Worm (Caenorhabditis elegans) whole organism, late embryonic: ENCODE results near the gene amdh-1.

Experiments used
- C38D4.7 ChIP-seq: fragments of 200-800 bp; sonication (Bioruptor generic); optimal IDR thresholded peaks from 2 replicates; lab custom pipeline; 2018; ENCODE audit warnings: mild to moderate bottlenecking, missing genetic modification characterization, moderate library complexity, missing compliant biosample characterization
- K09A11.1 ChIP-seq: sonication (generic microtip); optimal IDR thresholded peaks from 2 replicates; lab custom pipeline; 2017; ENCODE audit warnings: antibody characterized with exemption, mild to moderate bottlenecking, missing genetic modification characterization, missing compliant biosample characterization; ENCODE audit not compliant: insufficient read depth
- T23F11.4 ChIP-seq: fragments of 200-800 bp; sonication (Bioruptor generic); optimal IDR thresholded peaks from 2 replicates; lab custom pipeline; 2018; ENCODE audit warnings: mild to moderate bottlenecking, missing genetic modification characterization, missing compliant biosample characterization
- ceh-18 ChIP-seq: sonication (generic microtip); optimal IDR thresholded peaks from 2 replicates; lab custom pipeline; 2016; ENCODE audit warnings: missing genetic modification characterization, missing compliant biosample characterization
- ceh-19 ChIP-seq: fragments of 200-800 bp; sonication (Bioruptor generic); optimal IDR thresholded peaks from 2 replicates; lab custom pipeline; 2018; ENCODE audit warnings: mild to moderate bottlenecking, missing genetic modification characterization, missing compliant biosample characterization
- ceh-2 ChIP-seq: sonication (generic microtip); optimal IDR thresholded peaks from 2 replicates; lab custom pipeline; 2016; ENCODE audit warnings: missing genotype, missing genetic modification characterization, missing compliant biosample characterization
- ceh-22 ChIP-seq: sonication (generic microtip); optimal IDR thresholded peaks from 2 replicates; lab custom pipeline; 2017; ENCODE audit warnings: missing biosample characterization, missing genetic modification characterization
- ceh-31 ChIP-seq: sonication (generic microtip); optimal IDR thresholded peaks from 2 replicates; lab custom pipeline; 2016; ENCODE audit warnings: missing genetic modification characterization, missing compliant biosample characterization
- ceh-34 ChIP-seq: sonication (generic microtip); optimal IDR thresholded peaks from 2 replicates; lab custom pipeline; 2016; ENCODE audit warnings: mild to moderate bottlenecking, missing genetic modification characterization, missing compliant biosample characterization
- ceh-48 ChIP-seq: sonication (generic microtip); optimal IDR thresholded peaks from 2 replicates; lab custom pipeline; 2016; ENCODE audit warnings: missing genetic modification characterization, inconsistent platforms, missing compliant biosample characterization
- ceh-6 ChIP-seq: fragments of 200-800 bp; sonication (Bioruptor generic); optimal IDR thresholded peaks from 2 replicates; lab custom pipeline; 2018; ENCODE audit warnings: mild to moderate bottlenecking, missing genetic modification characterization, missing compliant biosample characterization
- che-1 ChIP-seq: sonication (generic microtip); optimal IDR thresholded peaks from 2 replicates; lab custom pipeline; 2016; ENCODE audit warnings: mild to moderate bottlenecking, missing genetic modification characterization, missing compliant biosample characterization
- dmd-4 ChIP-seq: sonication (generic microtip); optimal IDR thresholded peaks from 2 replicates; lab custom pipeline; 2016; ENCODE audit warnings: borderline replicate concordance, missing genetic modification characterization, missing compliant biosample characterization
- dve-1 ChIP-seq: sonication (generic microtip); optimal IDR thresholded peaks from 2 replicates; lab custom pipeline; 2017; ENCODE audit warnings: antibody characterized with exemption, mild to moderate bottlenecking, missing genetic modification characterization, missing compliant biosample characterization
- elt-2 ChIP-seq: sonication (generic microtip); optimal IDR thresholded peaks from 2 replicates; lab custom pipeline; 2016; ENCODE audit warnings: missing genetic modification reagents, missing genetic modification characterization, missing compliant biosample characterization
- elt-4 ChIP-seq: sonication (generic microtip); optimal IDR thresholded peaks from 2 replicates; lab custom pipeline; 2016; ENCODE audit warnings: missing genetic modification characterization, missing compliant biosample characterization
- ets-4 ChIP-seq: sonication (generic microtip); optimal IDR thresholded peaks from 2 replicates; lab custom pipeline; 2016; ENCODE audit warnings: missing genetic modification characterization, missing compliant biosample characterization
- fax-1 ChIP-seq: sonication (generic microtip); optimal IDR thresholded peaks from 2 replicates; lab custom pipeline; 2016; ENCODE audit warnings: missing genotype, missing genetic modification characterization, missing compliant biosample characterization
- fkh-10 ChIP-seq: fragments of 150-350 bp; optimal IDR thresholded peaks from 2 replicates; lab custom pipeline; 2014; ENCODE audit warnings: missing biosample characterization, missing genetic modification reagents, missing genetic modification characterization
- fkh-6 ChIP-seq: sonication (generic microtip); optimal IDR thresholded peaks from 2 replicates; lab custom pipeline; 2016; ENCODE audit warnings: missing genetic modification characterization, missing compliant biosample characterization
- hlh-13 ChIP-seq: fragments of 200-800 bp; sonication (Bioruptor generic); optimal IDR thresholded peaks from 2 replicates; lab custom pipeline; 2018; ENCODE audit warnings: mild to moderate bottlenecking, missing genetic modification characterization, missing compliant biosample characterization
- hlh-15 ChIP-seq: sonication (generic microtip); optimal IDR thresholded peaks from 2 replicates; lab custom pipeline; 2016; ENCODE audit warnings: missing genetic modification characterization, missing compliant biosample characterization
- hlh-30 ChIP-seq: sonication (generic microtip); optimal IDR thresholded peaks from 2 replicates; lab custom pipeline; 2017; ENCODE audit warnings: antibody characterized with exemption, missing genetic modification characterization, missing compliant biosample characterization; ENCODE audit not compliant: insufficient read depth
- hlh-8 ChIP-seq: sonication (generic microtip); optimal IDR thresholded peaks from 2 replicates; lab custom pipeline; 2016; ENCODE audit warnings: missing genotype, missing genetic modification characterization, missing compliant biosample characterization
- lin-11 ChIP-seq: fragments of 200-800 bp; sonication (Bioruptor generic); optimal IDR thresholded peaks from 2 replicates; lab custom pipeline; 2018; ENCODE audit warnings: mild to moderate bottlenecking, missing genetic modification characterization, missing compliant biosample characterization
- madf-2 ChIP-seq: sonication (generic microtip); optimal IDR thresholded peaks from 2 replicates; lab custom pipeline; 2017; ENCODE audit warnings: missing genetic modification characterization, missing compliant biosample characterization
- nfya-1 ChIP-seq: sonication (generic microtip); optimal IDR thresholded peaks from 2 replicates; lab custom pipeline; 2017; ENCODE audit warnings: missing genetic modification characterization, mild to moderate bottlenecking, missing compliant biosample characterization, antibody characterized with exemption, moderate library complexity
- npax-4 ChIP-seq: sonication (generic microtip); optimal IDR thresholded peaks from 2 replicates; lab custom pipeline; 2016; ENCODE audit warnings: missing genetic modification characterization, missing compliant biosample characterization
- odd-2 ChIP-seq: sonication (generic microtip); optimal IDR thresholded peaks from 2 replicates; lab custom pipeline; 2017; ENCODE audit warnings: antibody characterized with exemption, mild to moderate bottlenecking, missing genetic modification characterization, missing compliant biosample characterization
- pag-3 ChIP-seq: sonication (generic microtip); optimal IDR thresholded peaks from 2 replicates; lab custom pipeline; 2016; ENCODE audit warnings: missing compliant biosample characterization, missing genetic modification characterization, borderline replicate concordance
- pha-2 ChIP-seq: sonication (generic microtip); optimal IDR thresholded peaks from 2 replicates; lab custom pipeline; 2017; ENCODE audit warnings: mild to moderate bottlenecking, missing genetic modification characterization, missing compliant biosample characterization
- pha-4 ChIP-seq: fragments of 150-350 bp; optimal IDR thresholded peaks from 2 replicates; lab custom pipeline; 2018; ENCODE audit warnings: missing biosample characterization, missing genetic modification reagents, missing genetic modification characterization
- sox-2 ChIP-seq: fragments of 200-800 bp; sonication (Bioruptor generic); IDR thresholded peaks from 2 replicates; pipeline ENCODE4 v1.3.6; 2022; ENCODE audit warnings: missing genetic modification reagents, missing genetic modification characterization, missing compliant biosample characterization
- syd-9 ChIP-seq: sonication (generic microtip); optimal IDR thresholded peaks from 2 replicates; lab custom pipeline; 2016; ENCODE audit warnings: mild to moderate bottlenecking, missing genetic modification characterization, moderate library complexity, missing compliant biosample characterization
- tbx-2 ChIP-seq: sonication (generic microtip); optimal IDR thresholded peaks from 2 replicates; lab custom pipeline; 2016; ENCODE audit warnings: missing genetic modification characterization, missing compliant biosample characterization
- tbx-7 ChIP-seq: sonication (generic microtip); optimal IDR thresholded peaks from 2 replicates; lab custom pipeline; 2016; ENCODE audit warnings: missing genotype, missing genetic modification characterization, missing compliant biosample characterization
- unc-42 ChIP-seq: sonication (generic microtip); optimal IDR thresholded peaks from 2 replicates; lab custom pipeline; 2016; ENCODE audit warnings: missing genotype, missing genetic modification characterization, missing compliant biosample characterization
- unc-55 ChIP-seq: sonication (generic microtip); optimal IDR thresholded peaks from 2 replicates; lab custom pipeline; 2017; ENCODE audit warnings: missing biosample characterization, missing genetic modification reagents, missing genetic modification characterization
- unc-86 ChIP-seq: sonication (generic microtip); optimal IDR thresholded peaks from 2 replicates; lab custom pipeline; 2016; ENCODE audit warnings: missing genetic modification characterization, missing compliant biosample characterization
- zip-5 ChIP-seq: sonication (generic microtip); optimal IDR thresholded peaks from 2 replicates; lab custom pipeline; 2016; ENCODE audit warnings: missing genetic modification characterization, missing compliant biosample characterization

amdh-1 gene

DNA sequence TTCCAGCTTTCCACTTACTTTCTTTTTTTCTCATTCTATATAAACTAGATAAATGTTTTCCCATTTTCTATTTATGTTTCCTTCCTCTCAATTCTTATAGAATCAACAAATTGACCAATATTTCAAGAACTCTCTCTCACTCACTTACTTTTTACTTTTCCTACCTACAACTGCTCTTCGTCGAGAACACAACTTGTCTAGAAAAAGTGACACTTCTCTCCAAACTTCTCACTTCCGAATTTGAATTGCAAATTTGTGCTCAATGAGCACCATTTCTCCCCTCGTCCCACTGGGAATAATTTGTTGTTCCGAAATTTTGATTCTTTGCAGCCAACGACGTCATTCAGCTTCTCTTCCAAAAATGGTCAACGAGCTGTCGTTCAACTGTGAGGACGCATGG, 46.5 kb downstream of the amdh-1 start, which contains the start of gene F47D12.3:
Gene F47D12.3, plus strand, starts transcription at position 331 of the 400 bp plus-strand sequence.
- TF ChIP-seq elt-4 (no peak), C38D4.7 (GFP tag; lab: Kevin White, UChicago) (no peak), che-1 (no peak), ceh-22 (tag; lab: Kevin White, UChicago) (no peak), ceh-48 (tag; lab: Kevin White, UChicago) (no peak), ceh-34 (no peak), K09A11.1 (tag; lab: Kevin White, UChicago) (no peak), hlh-8 (tag; lab: Kevin White, UChicago) (no peak), pha-2 (no peak)
- TF ChIP-seq, all 69 proteins: peak for 0

DNA sequence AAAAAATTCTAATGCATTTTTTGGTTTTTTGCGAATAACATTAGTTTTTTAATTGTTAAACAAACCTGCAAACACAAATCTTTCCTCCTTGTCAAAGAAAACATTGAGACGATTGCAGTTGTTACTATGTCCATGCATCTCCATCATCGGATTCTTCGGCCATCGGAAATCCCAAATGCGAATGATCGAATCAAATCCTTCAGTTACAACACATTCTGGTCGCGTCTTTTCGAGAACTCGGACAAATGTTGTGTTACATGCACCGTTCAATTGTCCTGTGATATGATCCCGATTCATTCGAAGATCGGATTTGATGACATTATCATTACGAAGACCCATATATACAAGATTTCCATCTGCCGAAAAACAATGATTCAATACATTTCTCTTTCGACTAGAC, 48.7 kb downstream of the amdh-1 start:
- no peak for TF ChIP-seq ceh-18 (tag; lab: Kevin White, UChicago)
- TF ChIP-seq unc-86, result no peak
- TF ChIP-seq syd-9 (tag; lab: Kevin White, UChicago), result no peak
- no peak for TF ChIP-seq madf-2 (tag; lab: Kevin White, UChicago)
- TF ChIP-seq ets-4 (tag; lab: Kevin White, UChicago), result no peak

DNA sequence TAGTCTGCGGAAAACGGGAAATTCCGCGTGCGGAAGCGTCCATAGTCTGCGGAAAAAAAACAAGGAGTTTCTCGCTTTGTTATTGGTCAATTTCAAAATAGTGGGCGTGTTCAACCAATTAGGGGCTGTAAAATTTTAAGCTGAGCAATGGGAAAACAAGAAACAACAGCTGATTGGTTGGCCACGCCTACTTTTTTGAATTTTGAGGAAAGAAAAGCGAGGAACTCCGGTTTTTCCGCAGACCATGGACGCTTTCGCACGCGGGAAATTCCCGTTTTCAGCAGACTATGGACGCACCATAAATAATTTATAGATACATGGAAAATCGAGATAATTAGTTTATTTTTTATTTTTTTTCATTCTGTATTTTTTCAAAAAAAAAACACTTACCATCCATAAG, 50.1 kb downstream of the amdh-1 start:
- peak; percentile 23 for TF ChIP-seq nfya-1
- TF ChIP-seq, all 69 proteins: peak for 1; not testable (repeated sequence) for 68

DNA sequence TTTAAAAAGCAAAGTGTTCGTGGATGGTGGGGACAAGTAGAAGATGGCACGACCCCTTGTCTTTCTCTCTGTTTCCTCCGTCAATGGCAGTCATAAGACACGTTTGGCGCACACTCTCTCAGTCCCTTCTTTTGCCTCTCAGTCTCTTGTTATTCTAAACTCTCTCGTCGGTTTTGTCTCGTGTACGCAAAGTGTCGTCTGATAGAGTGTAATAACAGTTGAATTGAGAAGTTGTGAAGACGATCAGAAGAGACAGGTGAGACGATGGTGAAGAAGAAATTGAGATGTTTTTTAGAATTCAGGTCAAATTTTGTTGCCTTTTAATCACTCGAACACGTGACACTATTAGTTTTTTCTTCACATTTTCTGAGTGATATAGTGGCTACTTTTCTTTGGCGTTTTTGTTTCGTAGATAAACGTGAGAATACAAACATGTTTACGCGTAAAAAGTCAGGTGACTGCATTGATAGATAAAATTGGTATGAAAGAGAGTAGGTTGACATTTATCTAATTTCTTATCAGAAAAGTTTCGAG, 51.6 kb downstream of the amdh-1 start, which contains the start of gene F47D12.9:
Gene F47D12.9, minus strand, starts transcription at position 267 of the 534 bp plus-strand sequence.
- TF ChIP-seq hlh-13 (GFP tag; lab: Kevin White, UChicago), result no peak
- no peak for TF ChIP-seq pha-4 (tag; lab: Kevin White, UChicago)
- peak; percentile 97 for TF ChIP-seq hlh-30 (tag; lab: Kevin White, UChicago)
- TF ChIP-seq unc-55 (GFP tag; lab: Kevin White, UChicago), result peak; percentile 11
- TF ChIP-seq ceh-18 (tag; lab: Kevin White, UChicago), result peak; percentile 46
- TF ChIP-seq tbx-7 (tag; lab: Kevin White, UChicago), result no peak
- peak; percentile 81 for TF ChIP-seq elt-2
- TF ChIP-seq sox-2 (GFP tag; lab: Robert Waterston, UW), result peak; percentile 25; the same call in 1 of the 2 replicates
- TF ChIP-seq unc-86, result no peak
- no peak for TF ChIP-seq ceh-48 (tag; lab: Kevin White, UChicago)
- no peak for TF ChIP-seq unc-42 (tag; lab: Kevin White, UChicago)
- TF ChIP-seq ceh-2, result no peak
- TF ChIP-seq ets-4 (tag; lab: Kevin White, UChicago), result no peak
- TF ChIP-seq ceh-31, result peak; percentile 58
- TF ChIP-seq pag-3 (tag; lab: Kevin White, UChicago), result no peak
- TF ChIP-seq hlh-15, result no peak
- no peak for TF ChIP-seq dmd-4
- TF ChIP-seq ceh-19 (GFP tag; lab: Kevin White, UChicago), result no peak
- TF ChIP-seq npax-4, result no peak
- TF ChIP-seq nfya-1, result peak; percentile 51
- TF ChIP-seq tbx-2 (tag; lab: Kevin White, UChicago), result no peak
- no peak for TF ChIP-seq K09A11.1 (tag; lab: Kevin White, UChicago)
- no peak for TF ChIP-seq ceh-22 (tag; lab: Kevin White, UChicago)
- no peak for TF ChIP-seq madf-2 (tag; lab: Kevin White, UChicago)
- no peak for TF ChIP-seq fax-1 (tag; lab: Kevin White, UChicago)
- no peak for TF ChIP-seq ceh-6 (GFP tag; lab: Kevin White, UChicago)

DNA sequence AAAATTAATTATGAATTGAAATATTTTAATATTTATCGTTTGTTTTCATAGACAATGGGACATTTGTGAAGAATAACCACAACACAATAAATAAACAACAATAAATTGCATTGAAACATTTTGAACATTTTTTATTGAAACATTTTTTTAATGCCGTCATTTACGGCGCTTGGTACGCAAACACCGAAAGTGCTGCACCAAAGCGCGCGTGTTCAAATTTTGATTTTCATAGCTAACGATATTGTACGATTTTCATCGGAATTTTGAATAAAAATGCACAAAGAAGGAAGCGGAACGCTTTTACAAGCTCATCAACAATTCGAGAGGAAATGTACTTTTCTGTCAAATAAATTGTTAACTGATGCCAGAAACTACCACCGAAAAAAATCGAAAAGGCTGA, 52.2 kb downstream of the amdh-1 start:
- TF ChIP-seq zip-5 (tag; lab: Kevin White, UChicago), result no peak
- TF ChIP-seq lin-11, result no peak
- TF ChIP-seq npax-4, result no peak
- TF ChIP-seq nfya-1, result no peak
- no peak for TF ChIP-seq elt-4
- no peak for TF ChIP-seq unc-55 (GFP tag; lab: Kevin White, UChicago)
- no peak for TF ChIP-seq dve-1 (tag; lab: Kevin White, UChicago)
- TF ChIP-seq unc-86, result no peak
- no peak for TF ChIP-seq ceh-19 (GFP tag; lab: Kevin White, UChicago)
- no peak for TF ChIP-seq madf-2 (tag; lab: Kevin White, UChicago)
- no peak for TF ChIP-seq ceh-6 (GFP tag; lab: Kevin White, UChicago)
- no peak for TF ChIP-seq C38D4.7 (GFP tag; lab: Kevin White, UChicago)
- no peak for TF ChIP-seq T23F11.4 (GFP tag; lab: Kevin White, UChicago)
- TF ChIP-seq fkh-6 (tag; lab: Kevin White, UChicago), result no peak
- no peak for TF ChIP-seq fkh-10 (GFP tag; lab: Kevin White, UChicago)
- no peak for TF ChIP-seq odd-2 (tag; lab: Kevin White, UChicago)
